Fruit fly (Drosophila melanogaster) whole organism, embryonic: ENCODE results near the gene CG15882.
A peak's percentile ranks its signal among the peaks of the same experiment; 100 is the strongest.

Experiments used
- Awh ChIP-seq: fragments of 200-800 bp; sonication (Bioruptor generic); IDR thresholded peaks from 2 replicates; pipeline ENCODE4, ENCODE4 v1.3.6; 2022; ENCODE audit warnings: missing biosample characterization, missing genetic modification characterization
- Blimp-1 ChIP-seq: fragments of 200-800 bp; sonication (Bioruptor generic); optimal IDR thresholded peaks from 3 replicates; lab custom pipeline; 2018; ENCODE audit warnings: missing biosample characterization, missing genetic modification characterization, mild to moderate bottlenecking, moderate library complexity, missing genetic modification reagents
- CG10462 ChIP-seq: fragments of 200-800 bp; sonication (Bioruptor generic); optimal IDR thresholded peaks from 2 replicates; lab custom pipeline; 2016; ENCODE audit warnings: missing biosample characterization, missing genetic modification characterization
- CG11085 ChIP-seq: fragments of 200-800 bp; sonication (Bioruptor generic); IDR thresholded peaks from 2 replicates; pipeline ENCODE4 v1.3.6; 2022; ENCODE audit warnings: missing biosample characterization, missing genetic modification characterization
- CG11247 ChIP-seq: fragments of 200-800 bp; sonication (Bioruptor generic); IDR thresholded peaks from 2 replicates; pipeline ENCODE4 v1.3.6; 2022; ENCODE audit warnings: missing biosample characterization, missing genetic modification characterization
- CG11696 ChIP-seq: fragments of 200-800 bp; sonication (Bioruptor generic); IDR thresholded peaks from 2 replicates; pipeline ENCODE4 v1.3.6; 2022; ENCODE audit warnings: missing biosample characterization, missing genetic modification characterization
- CG12071 ChIP-seq: fragments of 200-800 bp; sonication (Bioruptor generic); optimal IDR thresholded peaks from 3 replicates; lab custom pipeline; 2018; ENCODE audit warnings: missing biosample characterization, mild to moderate bottlenecking, missing genetic modification characterization
- CG13775 ChIP-seq: fragments of 200-800 bp; sonication (Bioruptor generic); optimal IDR thresholded peaks from 3 replicates; lab custom pipeline; 2017; ENCODE audit warnings: missing biosample characterization, mild to moderate bottlenecking, missing genetic modification characterization
- CG14710 ChIP-seq: fragments of 200-800 bp; sonication (Bioruptor generic); optimal IDR thresholded peaks from 3 replicates; lab custom pipeline; 2019; ENCODE audit warnings: missing biosample characterization, mild to moderate bottlenecking, missing genetic modification characterization, moderate library complexity
- CG15514 ChIP-seq: fragments of 200-800 bp; sonication (Bioruptor generic); optimal IDR thresholded peaks from 3 replicates; lab custom pipeline; 2017; ENCODE audit warnings: missing biosample characterization, missing genetic modification characterization, mild to moderate bottlenecking, moderate library complexity, missing genetic modification reagents
- CG1602 ChIP-seq: fragments of 200-800 bp; sonication (Bioruptor generic); optimal IDR thresholded peaks from 3 replicates; lab custom pipeline; 2016; ENCODE audit warnings: missing biosample characterization, missing genetic modification characterization
- CG16815 ChIP-seq: fragments of 200-800 bp; sonication (Bioruptor generic); optimal IDR thresholded peaks from 3 replicates; lab custom pipeline; 2017; ENCODE audit warnings: missing biosample characterization, mild to moderate bottlenecking, missing genetic modification characterization
- CG17361 ChIP-seq: fragments of 200-800 bp; sonication (Bioruptor generic); IDR thresholded peaks from 3 replicates; pipeline ENCODE4 v1.3.6; 2022; ENCODE audit warnings: missing biosample characterization, missing genetic modification characterization
- CG18619 ChIP-seq: fragments of 200-800 bp; sonication (Bioruptor generic); optimal IDR thresholded peaks from 3 replicates; lab custom pipeline; 2017; ENCODE audit warnings: missing biosample characterization, mild to moderate bottlenecking, missing genetic modification characterization
- CG3065 ChIP-seq: fragments of 200-800 bp; sonication (Bioruptor generic); optimal IDR thresholded peaks from 2 replicates; lab custom pipeline; 2016; ENCODE audit warnings: missing biosample characterization, missing genetic modification characterization
- CG31224 ChIP-seq: fragments of 200-800 bp; sonication (Bioruptor generic); IDR thresholded peaks from 2 replicates; pipeline ENCODE4 v1.3.6; 2022; ENCODE audit warnings: missing biosample characterization, missing genetic modification characterization
- CG3163 ChIP-seq: fragments of 200-800 bp; sonication (Bioruptor generic); optimal IDR thresholded peaks from 3 replicates; lab custom pipeline; 2016; ENCODE audit warnings: missing biosample characterization, missing genetic modification characterization
- CG32767 ChIP-seq: fragments of 200-800 bp; sonication (Bioruptor generic); IDR thresholded peaks from 2 replicates; pipeline ENCODE4 v1.3.6; 2022; ENCODE audit warnings: missing biosample characterization, missing genetic modification characterization
- CG3838 ChIP-seq: fragments of 200-800 bp; sonication (Bioruptor generic); optimal IDR thresholded peaks from 3 replicates; lab custom pipeline; 2016; ENCODE audit warnings: missing biosample characterization, missing genetic modification characterization
- CG43689 ChIP-seq: fragments of 200-800 bp; sonication (Bioruptor generic); IDR thresholded peaks from 2 replicates; pipeline ENCODE4 v1.3.6; 2022; ENCODE audit warnings: missing biosample characterization, missing genetic modification characterization
- CG4617 ChIP-seq: fragments of 200-800 bp; sonication (Bioruptor generic); optimal IDR thresholded peaks from 3 replicates; lab custom pipeline; 2016; ENCODE audit warnings: missing biosample characterization, missing genetic modification characterization, borderline replicate concordance
- CG5245 ChIP-seq: fragments of 200-800 bp; sonication (Bioruptor generic); optimal IDR thresholded peaks from 3 replicates; lab custom pipeline; 2016; ENCODE audit warnings: missing biosample characterization, missing genetic modification characterization
- CG8290 ChIP-seq, 3 experiments: fragments of 200-800 bp; sonication (Bioruptor generic); optimal IDR thresholded peaks; 2 replicates each; lab custom pipeline; 2016 to 2019; ENCODE audit warnings: missing biosample characterization in 3 of 3, missing genetic modification characterization in 3 of 3, mild to moderate bottlenecking in 2 of 3, moderate library complexity in 1 of 3
- CG9727 ChIP-seq: fragments of 200-800 bp; sonication (Bioruptor generic); optimal IDR thresholded peaks from 3 replicates; lab custom pipeline; 2017; ENCODE audit warnings: missing biosample characterization, mild to moderate bottlenecking, missing genetic modification characterization
- CG9817 ChIP-seq: fragments of 200-800 bp; sonication (Bioruptor generic); optimal IDR thresholded peaks from 2 replicates; lab custom pipeline; 2018; ENCODE audit warnings: missing biosample characterization, mild to moderate bottlenecking, missing genetic modification characterization, moderate library complexity
- Chrac-16 ChIP-seq: fragments of 200-800 bp; sonication (Bioruptor generic); optimal IDR thresholded peaks from 3 replicates; lab custom pipeline; 2016; ENCODE audit warnings: missing biosample characterization, missing genetic modification characterization
- D19A ChIP-seq: fragments of 200-800 bp; optimal IDR thresholded peaks from 3 replicates; lab custom pipeline; 2019; ENCODE audit warnings: missing biosample characterization, mild to moderate bottlenecking, missing genetic modification characterization, moderate library complexity
- Dp ChIP-seq: fragments of 200-800 bp; sonication (Bioruptor generic); optimal IDR thresholded peaks from 2 replicates; lab custom pipeline; 2018; ENCODE audit warnings: missing biosample characterization, mild to moderate bottlenecking, missing genetic modification characterization, moderate library complexity
- H2.0 ChIP-seq: fragments of 200-800 bp; sonication (Bioruptor generic); IDR thresholded peaks from 2 replicates; pipeline ENCODE4 v1.3.6; 2022; ENCODE audit warnings: missing biosample characterization, missing genetic modification characterization
- Optix ChIP-seq: fragments of 200-800 bp; sonication (Bioruptor generic); IDR thresholded peaks from 3 replicates; pipeline ENCODE4 v1.3.6; 2022; ENCODE audit warnings: missing biosample characterization, missing genetic modification characterization
- Ssrp ChIP-seq: fragments of 200-800 bp; sonication (Bioruptor generic); optimal IDR thresholded peaks from 2 replicates; lab custom pipeline; 2018; ENCODE audit warnings: missing biosample characterization, mild to moderate bottlenecking, missing genetic modification characterization, moderate library complexity
- YL-1 ChIP-seq: fragments of 200-800 bp; sonication (Bioruptor generic); optimal IDR thresholded peaks from 3 replicates; lab custom pipeline; 2017; ENCODE audit warnings: missing biosample characterization, mild to moderate bottlenecking, missing genetic modification characterization
- bcd ChIP-seq: fragments of 200-800 bp; sonication (Bioruptor generic); optimal IDR thresholded peaks from 2 replicates; lab custom pipeline; 2017; ENCODE audit warnings: missing biosample characterization, mild to moderate bottlenecking, missing genetic modification characterization
- bowl ChIP-seq: fragments of 200-800 bp; sonication (Bioruptor generic); IDR thresholded peaks from 2 replicates; pipeline ENCODE4 v1.3.6; 2022; ENCODE audit warnings: missing biosample characterization, missing genetic modification characterization
- br ChIP-seq: fragments of >200 bp; optimal IDR thresholded peaks from 2 replicates; lab custom pipeline; 2017
- btn ChIP-seq: fragments of 200-800 bp; sonication (Bioruptor generic); optimal IDR thresholded peaks from 2 replicates; lab custom pipeline; 2016; ENCODE audit warnings: missing biosample characterization, missing genetic modification characterization
- caup ChIP-seq: fragments of 200-800 bp; sonication (Bioruptor generic); optimal IDR thresholded peaks from 3 replicates; lab custom pipeline; 2017; ENCODE audit warnings: missing biosample characterization, mild to moderate bottlenecking, missing genetic modification characterization, moderate library complexity; ENCODE audit not compliant: severe bottlenecking
- chif ChIP-seq, 2 experiments: fragments of 200-800 bp; sonication (Bioruptor generic); optimal IDR thresholded peaks; 3 replicates each; lab custom pipeline; 2016; ENCODE audit warnings: missing biosample characterization in 2 of 2, missing genetic modification characterization in 2 of 2
- dan ChIP-seq: fragments of 200-800 bp; sonication (Bioruptor generic); IDR thresholded peaks from 2 replicates; pipeline ENCODE4 v1.3.6; 2022; ENCODE audit warnings: missing biosample characterization, missing genetic modification characterization
- dmrt11E ChIP-seq: fragments of 200-800 bp; sonication (Bioruptor generic); optimal IDR thresholded peaks from 3 replicates; lab custom pipeline; 2018; ENCODE audit warnings: missing biosample characterization, mild to moderate bottlenecking, missing genetic modification characterization, moderate library complexity
- fd102C ChIP-seq: fragments of 200-800 bp; sonication (Bioruptor generic); optimal IDR thresholded peaks from 2 replicates; lab custom pipeline; 2018; ENCODE audit warnings: missing biosample characterization, mild to moderate bottlenecking, missing genetic modification characterization, moderate library complexity
- fu2 ChIP-seq: fragments of 200-800 bp; sonication (Bioruptor generic); optimal IDR thresholded peaks from 2 replicates; lab custom pipeline; 2016; ENCODE audit warnings: missing biosample characterization, missing genetic modification characterization
- grn ChIP-seq: fragments of 200-800 bp; sonication (Bioruptor generic); optimal IDR thresholded peaks from 3 replicates; lab custom pipeline; 2017; ENCODE audit warnings: missing biosample characterization, missing genetic modification characterization
- hth ChIP-seq: fragments of >200 bp; optimal IDR thresholded peaks from 2 replicates; lab custom pipeline; 2017; ENCODE audit warnings: inconsistent platforms
- ind ChIP-seq: fragments of 200-800 bp; sonication (Bioruptor generic); optimal IDR thresholded peaks from 3 replicates; lab custom pipeline; 2016; ENCODE audit warnings: missing biosample characterization, missing genetic modification characterization
- lilli ChIP-seq: fragments of 200-800 bp; sonication (Bioruptor generic); optimal IDR thresholded peaks from 3 replicates; lab custom pipeline; 2016; ENCODE audit warnings: missing biosample characterization, missing genetic modification characterization
- onecut ChIP-seq: fragments of 200-800 bp; sonication (Bioruptor generic); IDR thresholded peaks from 2 replicates; pipeline ENCODE4 v1.3.6; 2022; ENCODE audit warnings: missing biosample characterization, missing genetic modification characterization
- slbo ChIP-seq: fragments of 200-800 bp; sonication (Bioruptor generic); IDR thresholded peaks from 2 replicates; pipeline ENCODE4 v1.3.6; 2022; ENCODE audit warnings: missing biosample characterization, missing genetic modification characterization
- so ChIP-seq: fragments of 200-800 bp; sonication (Bioruptor generic); IDR thresholded peaks from 3 replicates; pipeline ENCODE4 v1.3.6; 2022; ENCODE audit warnings: missing biosample characterization, missing genetic modification characterization
- tx ChIP-seq: fragments of 200-800 bp; sonication (Bioruptor generic); optimal IDR thresholded peaks from 2 replicates; lab custom pipeline; 2016; ENCODE audit warnings: missing biosample characterization, missing genetic modification characterization
- unc-4 ChIP-seq: fragments of 200-800 bp; sonication (Bioruptor generic); IDR thresholded peaks from 2 replicates; pipeline ENCODE4 v1.3.6; 2022; ENCODE audit warnings: missing biosample characterization, missing genetic modification characterization; ENCODE audit not compliant: partially characterized antibody

Gene CG15882

DNA sequence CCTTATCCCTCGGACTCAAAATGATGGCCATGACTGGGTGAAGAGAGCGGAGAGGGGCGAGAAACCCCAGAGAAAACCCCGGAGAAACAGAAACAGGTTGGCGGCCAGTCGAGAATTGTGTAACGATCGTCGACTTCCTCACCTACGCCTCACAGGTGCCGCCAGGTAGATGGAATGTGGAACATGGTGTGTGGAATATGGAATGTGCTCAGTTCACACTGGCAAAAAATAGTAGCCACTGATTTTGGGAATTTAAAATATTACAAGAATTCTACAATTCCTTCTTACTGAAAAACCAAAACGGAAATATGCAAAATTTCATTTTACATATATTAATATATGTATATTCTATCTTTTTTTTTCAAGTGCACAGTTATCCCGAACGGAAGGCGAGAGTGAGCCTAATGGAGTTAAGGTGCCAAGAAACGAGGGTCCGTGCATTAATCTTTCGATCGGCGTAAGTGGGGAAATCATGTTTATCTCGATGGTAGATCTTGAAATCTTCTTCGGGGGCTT is 31.8 kb upstream of the CG15882 start (continued):
- TF ChIP-seq CG31224 (GFP tag; lab: Robert Waterston, UW) = peak; percentile 75
- peak; percentile 79 for TF ChIP-seq CG11247 (GFP tag; lab: Robert Waterston, UW)
- TF ChIP-seq Blimp-1 (GFP tag; lab: Kevin White, UChicago) = peak; percentile 95
- TF ChIP-seq ind = peak; percentile 62
- TF ChIP-seq CG11085 = peak; percentile 60
- TF ChIP-seq CG13775 (GFP tag; lab: Kevin White, UChicago) = peak; percentile 88
- TF ChIP-seq Dp (GFP tag; lab: Kevin White, UChicago) = no peak
- no peak for TF ChIP-seq bowl (GFP tag; lab: Robert Waterston, UW)
- peak; percentile 60 for TF ChIP-seq CG11696 (GFP tag; lab: Robert Waterston, UW)
- peak; percentile 78 for TF ChIP-seq dan
- peak in 1 of 2 experiments; percentile 64 for TF ChIP-seq chif (GFP tag; optimal IDR thresholded peaks at IDR 0.05; lab: Kevin White, UChicago)
- peak; percentile 85 for TF ChIP-seq D19A
- TF ChIP-seq CG3838 = no peak
- peak; percentile 74 for TF ChIP-seq caup (GFP tag; lab: Kevin White, UChicago)
- TF ChIP-seq CG3163 (GFP tag; lab: Kevin White, UChicago) = no peak
- peak; percentile 65 for TF ChIP-seq CG3065 (GFP tag; lab: Kevin White, UChicago)
- peak; percentile 93 for TF ChIP-seq CG14710 (tag; lab: Kevin White, UChicago)
- TF ChIP-seq Awh (GFP tag; lab: Robert Waterston, UW) = peak; percentile 73; the same call in 1 of the 2 replicates
- TF ChIP-seq CG17361 = peak; percentile 84
- peak; percentile 89 for TF ChIP-seq fd102C (GFP tag; lab: Kevin White, UChicago)
- TF ChIP-seq Optix (GFP tag; lab: Robert Waterston, UW) = peak; percentile 51; the same call in 1 of the 3 replicates
- peak; percentile 9 for TF ChIP-seq btn
- TF ChIP-seq CG5245 (GFP tag; lab: Kevin White, UChicago) = peak; percentile 51
- no peak for TF ChIP-seq hth (lab: Kevin White, UChicago)
- peak; percentile 84 for TF ChIP-seq CG1602 (GFP tag; lab: Kevin White, UChicago)
- peak; percentile 26 for TF ChIP-seq CG4617 (GFP tag; lab: Kevin White, UChicago)
- TF ChIP-seq fu2 (GFP tag; lab: Kevin White, UChicago) = no peak
- TF ChIP-seq YL-1 = no peak
- TF ChIP-seq slbo (GFP tag; lab: Robert Waterston, UW) = peak; percentile 73
- TF ChIP-seq onecut (GFP tag; lab: Robert Waterston, UW) = peak; percentile 80
- peak; percentile 96 for TF ChIP-seq CG9727
- TF ChIP-seq Ssrp (tag; lab: Kevin White, UChicago) = peak; percentile 81
- TF ChIP-seq CG18619 (GFP tag; lab: Kevin White, UChicago) = peak; percentile 76
- peak; percentile 63 for TF ChIP-seq H2.0 (GFP tag; lab: Robert Waterston, UW)
- peak; percentile 98 for TF ChIP-seq dmrt11E (tag; lab: Kevin White, UChicago)
- TF ChIP-seq unc-4 (GFP tag; lab: Robert Waterston, UW) = no peak
- TF ChIP-seq CG9817 = peak; percentile 63
- peak; percentile 74 for TF ChIP-seq CG10462 (GFP tag; lab: Kevin White, UChicago)
- TF ChIP-seq tx = no peak
- TF ChIP-seq lilli = peak; percentile 65
- TF ChIP-seq br (lab: Kevin White, UChicago) = no peak
- no peak for TF ChIP-seq CG12071 (GFP tag; lab: Kevin White, UChicago)
- peak; percentile 85 for TF ChIP-seq Chrac-16 (GFP tag; lab: Kevin White, UChicago)
- no peak for TF ChIP-seq CG43689 (GFP tag; lab: Robert Waterston, UW)
- peak; percentile 52; the same call in 1 of the 2 replicates for TF ChIP-seq CG32767 (GFP tag; lab: Robert Waterston, UW)
- peak; percentile 57 for TF ChIP-seq CG15514
- peak; percentile 90 for TF ChIP-seq CG16815 (GFP tag; lab: Kevin White, UChicago)
- TF ChIP-seq so (GFP tag; lab: Robert Waterston, UW) = peak; percentile 61; the same call in 2 of the 3 replicates
- TF ChIP-seq CG8290 (GFP tag; optimal IDR thresholded peaks at IDR 0.05; lab: Kevin White, UChicago) = peak; percentile 72
- peak; percentile 0 to 74 for TF ChIP-seq CG8290 (tag; optimal IDR thresholded peaks at IDR 0.05; lab: Kevin White, UChicago)
- peak; percentile 88 for TF ChIP-seq grn (GFP tag; lab: Kevin White, UChicago)
- TF ChIP-seq bcd = peak; percentile 78
